Worm (Caenorhabditis elegans): Measurements from ENCODE around the gene srh-32.

srh-32 gene

ce11 chrV:17700728-17701262 is at the start of gene srh-32, which contains the start of gene Y26G10.5:
Gene srh-32 (plus strand): TSS chrV:17701212.
Gene Y26G10.5 (minus strand): TSS chrV:17700828.
- TF ChIP-seq nhr-120 (GFP tag; IDR thresholded peaks at IDR 0.05) (no peak), attf-5 (GFP tag; optimal IDR thresholded peaks at IDR 0.05) (no peak), zim-3 (tag; optimal IDR thresholded peaks at IDR 0.05) (no peak), nfya-1 (tag; optimal IDR thresholded peaks at IDR 0.05; ENCODE audit: borderline replicate concordance, insufficient read depth) (no peak), chd-7 (tag; optimal IDR thresholded peaks at IDR 0.05) (no peak), Y53F4B.3 (GFP tag; IDR thresholded peaks at IDR 0.05) (no peak), rec-8 (tag; optimal IDR thresholded peaks at IDR 0.05) (no peak), unc-130 (GFP tag; optimal IDR thresholded peaks at IDR 0.05) (no peak), pbrm-1 (GFP tag; IDR thresholded peaks at IDR 0.05) (no peak), atf-7 (tag; optimal IDR thresholded peaks at IDR 0.05) (no peak), dpff-1 (tag; optimal IDR thresholded peaks at IDR 0.05) (no peak), Y67H2A.10 (GFP tag; conservative IDR thresholded peaks at IDR 0.05) (no peak), F33H1.4 (GFP tag; IDR thresholded peaks at IDR 0.05) (no peak), let-526 (GFP tag; IDR thresholded peaks at IDR 0.05) (no peak), snpc-3.4 (tag; optimal IDR thresholded peaks at IDR 0.05) (no peak), ama-1 (optimal IDR thresholded peaks at IDR 0.05) (no peak), ama-1 (GFP tag; optimal IDR thresholded peaks at IDR 0.05) (no peak)

- peak; percentile 2 for TF ChIP-seq F49E8.2 (tag; optimal IDR thresholded peaks at IDR 0.05; ENCODE audit: insufficient read depth)
- 0 out of 2 replicates have a peak, but pooled peaks have one; percentile 25 for TF ChIP-seq hsf-1 (GFP tag; IDR thresholded peaks at IDR 0.05)
- TF ChIP-seq madf-6 (GFP tag; IDR thresholded peaks at IDR 0.05), result peak; percentile 64
- peak; percentile 48; the same call in 1 of the 2 replicates for TF ChIP-seq D2030.7 (GFP tag; IDR thresholded peaks at IDR 0.05)
- peak; percentile 75 for TF ChIP-seq lsl-1 (GFP tag; optimal IDR thresholded peaks at IDR 0.05)
- no peak for TF ChIP-seq akir-1 (GFP tag; optimal IDR thresholded peaks at IDR 0.05)
- no peak for TF ChIP-seq lsy-27 (tag; optimal IDR thresholded peaks at IDR 0.05; ENCODE audit: borderline replicate concordance, insufficient read depth)
These were observed 45.8 kb upstream of the srh-32 start for ce11 chrV:17655205-17655604.

ce11 chrV:17658824-17659223 is 42.2 kb upstream of the srh-32 start:
- TF ChIP-seq ceh-91 (GFP tag; IDR thresholded peaks at IDR 0.05), result 0 out of 2 replicates have a peak, but pooled peaks have one; percentile 16
- no peak for TF ChIP-seq hrde-1 (tag; optimal IDR thresholded peaks at IDR 0.05; ENCODE audit: borderline replicate concordance)
- no peak for TF ChIP-seq attf-6 (GFP tag; IDR thresholded peaks at IDR 0.05)
- TF ChIP-seq dpl-1 (GFP tag; optimal IDR thresholded peaks at IDR 0.05), result no peak
- TF ChIP-seq madf-6 (GFP tag; IDR thresholded peaks at IDR 0.05), result peak; percentile 63
- peak; percentile 56 for TF ChIP-seq xnd-1 (tag; optimal IDR thresholded peaks at IDR 0.05)
- no peak for TF ChIP-seq T26A5.8 (tag; optimal IDR thresholded peaks at IDR 0.05)
- TF ChIP-seq fkh-3 (tag; optimal IDR thresholded peaks at IDR 0.05), result no peak
- TF ChIP-seq egrh-3 (GFP tag; IDR thresholded peaks at IDR 0.05), result no peak
- no peak for TF ChIP-seq rec-8 (tag; optimal IDR thresholded peaks at IDR 0.05)
- TF ChIP-seq D2030.7 (GFP tag; IDR thresholded peaks at IDR 0.05), result peak; percentile 48
- TF ChIP-seq F52B5.7 (tag; optimal IDR thresholded peaks at IDR 0.05), result no peak
- no peak for TF ChIP-seq unc-130 (GFP tag; optimal IDR thresholded peaks at IDR 0.05)
- TF ChIP-seq lsl-1 (GFP tag; optimal IDR thresholded peaks at IDR 0.05), result peak; percentile 88

ce11 chrV:17659228-17659627 is 41.8 kb upstream of the srh-32 start, which contains the start of gene fbxa-108:
Gene fbxa-108 (minus strand): TSS chrV:17659385.
- no peak for TF ChIP-seq K12H6.12 (tag; optimal IDR thresholded peaks at IDR 0.05)
- TF ChIP-seq nhr-90 (tag; optimal IDR thresholded peaks at IDR 0.05), result peak; percentile 59
- no peak for TF ChIP-seq Y53G8AR.9 (GFP tag; conservative IDR thresholded peaks at IDR 0.05)
- peak; percentile 10 for TF ChIP-seq F23B12.7 (tag; optimal IDR thresholded peaks at IDR 0.05; ENCODE audit: insufficient read depth)
- TF ChIP-seq F22D6.2 (tag; optimal IDR thresholded peaks at IDR 0.05), result peak; percentile 9
- peak; percentile 22 for TF ChIP-seq tbp1 (GFP tag; optimal IDR thresholded peaks at IDR 0.05)
- TF ChIP-seq lin-40 (tag; optimal IDR thresholded peaks at IDR 0.05), result no peak
- TF ChIP-seq unc-62 (GFP tag; optimal IDR thresholded peaks at IDR 0.05), result peak; percentile 17
- no peak for TF ChIP-seq nhr-179 (tag; optimal IDR thresholded peaks at IDR 0.05)
- TF ChIP-seq B0336.3 (GFP tag; IDR thresholded peaks at IDR 0.05), result peak; percentile 64
- TF ChIP-seq snpc-4 (GFP tag; optimal IDR thresholded peaks at IDR 0.05), result no peak
- TF ChIP-seq snpc-4 (tag; optimal IDR thresholded peaks at IDR 0.05), result peak in 3 of 4 experiments; percentile 45 to 71 (median 61)
